Fruit fly (Drosophila melanogaster) whole organism, pupa: ENCODE measurements around the gene Cad89D.

Experiments
- CG12605 ChIP-seq: fragments of 200-800 bp; sonication (Bioruptor generic); IDR thresholded peaks from 2 replicates; pipeline ENCODE4 v1.3.6; 2022; ENCODE audit warnings: missing biosample characterization, missing genetic modification characterization
- CG14655 ChIP-seq: fragments of 200-800 bp; sonication (Bioruptor generic); optimal IDR thresholded peaks from 3 replicates; lab custom pipeline; 2017; ENCODE audit warnings: mild to moderate bottlenecking, missing biosample characterization, missing genetic modification reagents, missing genetic modification characterization
- CG15710 ChIP-seq: fragments of 200-800 bp; sonication (Bioruptor generic); optimal IDR thresholded peaks from 2 replicates; lab custom pipeline; 2018; ENCODE audit warnings: missing biosample characterization, mild to moderate bottlenecking, missing genetic modification characterization, moderate library complexity
- CG17806 ChIP-seq: fragments of 200-800 bp; sonication (Bioruptor generic); optimal IDR thresholded peaks from 2 replicates; lab custom pipeline; 2018; ENCODE audit warnings: missing biosample characterization, mild to moderate bottlenecking, missing genetic modification characterization, moderate library complexity
- CG4496 ChIP-seq: fragments of 200-800 bp; sonication (Bioruptor generic); IDR thresholded peaks from 3 replicates; pipeline ENCODE4 v1.3.6; 2022; ENCODE audit warnings: missing biosample characterization, missing genetic modification characterization
- CG8159 ChIP-seq: fragments of 200-800 bp; sonication (Bioruptor generic); optimal IDR thresholded peaks from 3 replicates; lab custom pipeline; 2018; ENCODE audit warnings: missing biosample characterization, mild to moderate bottlenecking, missing genetic modification characterization, moderate library complexity
- CG9948 ChIP-seq: fragments of 200-800 bp; sonication (Bioruptor generic); optimal IDR thresholded peaks from 2 replicates; lab custom pipeline; 2018; ENCODE audit warnings: missing biosample characterization, mild to moderate bottlenecking, missing genetic modification characterization, moderate library complexity
- Snoo ChIP-seq: fragments of 200-800 bp; sonication (Bioruptor generic); optimal IDR thresholded peaks from 3 replicates; lab custom pipeline; 2017; ENCODE audit warnings: missing biosample characterization, mild to moderate bottlenecking, missing genetic modification characterization, inconsistent platforms
- rn ChIP-seq: fragments of 200-800 bp; sonication (Bioruptor generic); IDR thresholded peaks from 2 replicates; pipeline ENCODE4 v1.3.6; 2022; ENCODE audit warnings: missing biosample characterization, missing genetic modification characterization

- TF ChIP-seq rn (GFP tag; lab: Robert Waterston, UW), result no peak
- peak; percentile 75 for TF ChIP-seq CG17806 (tag; lab: Kevin White, UChicago)
- TF ChIP-seq CG9948 (tag; lab: Kevin White, UChicago), result peak; percentile 65
- TF ChIP-seq CG8159 (tag; lab: Kevin White, UChicago), result peak; percentile 53
- TF ChIP-seq CG4496 (GFP tag; lab: Robert Waterston, UW), result no peak
- no peak for TF ChIP-seq Snoo (tag; lab: Kevin White, UChicago)
- TF ChIP-seq CG15710 (tag; lab: Kevin White, UChicago), result peak; percentile 51
- TF ChIP-seq CG12605, result 0 out of 2 replicates have a peak, but pooled peaks have one; percentile 20
- TF ChIP-seq CG14655 (GFP tag; lab: Kevin White, UChicago), result peak; percentile 78
These were observed 29.4 kb upstream of the Cad89D start for dm6 chr3R:16524593-16525111.
